Worm (Caenorhabditis elegans): Measurements from ENCODE around the gene srw-102.

Gene srw-102

ce11 chrV:1751449-1751848, 31.4 kb downstream of the srw-102 start, which contains the start of gene srh-199:
TSS of gene srh-199 (minus strand) at chrV:1751549.
- TF ChIP-seq lin-11 (tag; optimal IDR thresholded peaks at IDR 0.05) (no peak), npax-4 (tag; optimal IDR thresholded peaks at IDR 0.05) (no peak), pqm-1 (tag; optimal IDR thresholded peaks at IDR 0.05) (no peak), K09A11.1 (tag; optimal IDR thresholded peaks at IDR 0.05; ENCODE audit: insufficient read depth) (no peak), ceh-18 (tag; optimal IDR thresholded peaks at IDR 0.05) (no peak), ama-1 (optimal IDR thresholded peaks at IDR 0.05) (no peak), ceh-31 (tag; optimal IDR thresholded peaks at IDR 0.05) (no peak)

- TF ChIP-seq elt-4 (tag; optimal IDR thresholded peaks at IDR 0.05) (no peak), fax-1 (tag; optimal IDR thresholded peaks at IDR 0.05) (no peak), ceh-9 (tag; optimal IDR thresholded peaks at IDR 0.05) (no peak), unc-86 (tag; optimal IDR thresholded peaks at IDR 0.05) (no peak), ceh-31 (tag; optimal IDR thresholded peaks at IDR 0.05) (no peak), eyg-1 (tag; optimal IDR thresholded peaks at IDR 0.05) (no peak), sox-4 (tag; optimal IDR thresholded peaks at IDR 0.05) (no peak), T23F11.4 (GFP tag; optimal IDR thresholded peaks at IDR 0.05) (no peak), hlh-6 (tag; optimal IDR thresholded peaks at IDR 0.05) (no peak), K09A11.1 (tag; optimal IDR thresholded peaks at IDR 0.05; ENCODE audit: insufficient read depth) (no peak), tbx-2 (tag; optimal IDR thresholded peaks at IDR 0.05) (no peak), C08G9.2 (tag; optimal IDR thresholded peaks at IDR 0.05) (no peak), ceh-6 (GFP tag; optimal IDR thresholded peaks at IDR 0.05) (no peak)
These were observed 32.5 kb downstream of the srw-102 start, which contains the start of gene ZK697.1 for ce11 chrV:1752496-1752895. TSS of gene ZK697.1 (plus strand) at chrV:1752796.

ce11 chrV:1755589-1755988, 35.6 kb downstream of the srw-102 start, which contains the start of gene ZK697.14:
TSS of gene ZK697.14 (minus strand) at chrV:1755689.
- TF ChIP-seq pqm-1 (tag; optimal IDR thresholded peaks at IDR 0.05): no peak
- TF ChIP-seq ama-1 (optimal IDR thresholded peaks at IDR 0.05): no peak
- no peak for TF ChIP-seq npax-4 (tag; optimal IDR thresholded peaks at IDR 0.05)
- no peak for TF ChIP-seq Y22D7AL.16 (tag; optimal IDR thresholded peaks at IDR 0.05)
- no peak for TF ChIP-seq fkh-6 (tag; optimal IDR thresholded peaks at IDR 0.05)
- no peak for TF ChIP-seq syd-9 (tag; optimal IDR thresholded peaks at IDR 0.05)
- TF ChIP-seq hlh-13 (GFP tag; optimal IDR thresholded peaks at IDR 0.05): no peak
- TF ChIP-seq pag-3 (tag; optimal IDR thresholded peaks at IDR 0.05; ENCODE audit: borderline replicate concordance): no peak
- no peak for TF ChIP-seq lim-6 (tag; optimal IDR thresholded peaks at IDR 0.05)
- TF ChIP-seq lin-11 (tag; optimal IDR thresholded peaks at IDR 0.05): no peak
- TF ChIP-seq unc-86 (tag; optimal IDR thresholded peaks at IDR 0.05): no peak
- TF ChIP-seq hlh-30 (tag; optimal IDR thresholded peaks at IDR 0.05; ENCODE audit: insufficient read depth): no peak
- TF ChIP-seq nhr-232 (tag; optimal IDR thresholded peaks at IDR 0.05): no peak
- TF ChIP-seq ceh-9 (tag; optimal IDR thresholded peaks at IDR 0.05): no peak
- no peak for TF ChIP-seq dmd-4 (tag; optimal IDR thresholded peaks at IDR 0.05; ENCODE audit: borderline replicate concordance)
- no peak for TF ChIP-seq K09A11.1 (tag; optimal IDR thresholded peaks at IDR 0.05; ENCODE audit: insufficient read depth)
- no peak for TF ChIP-seq ceh-22 (tag; optimal IDR thresholded peaks at IDR 0.05)

ce11 chrV:1756099-1756498, 36.1 kb downstream of the srw-102 start:
- TF ChIP-seq F13H6.1 (tag; optimal IDR thresholded peaks at IDR 0.05): no peak
- no peak for TF ChIP-seq pha-2 (tag; optimal IDR thresholded peaks at IDR 0.05)
- no peak for TF ChIP-seq C08G9.2 (tag; optimal IDR thresholded peaks at IDR 0.05)
- TF ChIP-seq ahr-1 (tag; optimal IDR thresholded peaks at IDR 0.05): no peak
- no peak for TF ChIP-seq fax-1 (tag; optimal IDR thresholded peaks at IDR 0.05)
- TF ChIP-seq pqm-1 (tag; optimal IDR thresholded peaks at IDR 0.05): no peak
- no peak for TF ChIP-seq ceh-24 (tag; optimal IDR thresholded peaks at IDR 0.05)
- no peak for TF ChIP-seq ztf-16 (tag; optimal IDR thresholded peaks at IDR 0.05)
- TF ChIP-seq lin-11 (tag; optimal IDR thresholded peaks at IDR 0.05): no peak
- TF ChIP-seq fkh-10 (GFP tag; optimal IDR thresholded peaks at IDR 0.05): no peak
- TF ChIP-seq hlh-8 (tag; optimal IDR thresholded peaks at IDR 0.05): no peak
- TF ChIP-seq ceh-9 (tag; optimal IDR thresholded peaks at IDR 0.05): no peak
- no peak for TF ChIP-seq hlh-15 (tag; optimal IDR thresholded peaks at IDR 0.05)
- TF ChIP-seq hlh-13 (GFP tag; optimal IDR thresholded peaks at IDR 0.05): no peak
- TF ChIP-seq T23F11.4 (GFP tag; optimal IDR thresholded peaks at IDR 0.05): no peak
- TF ChIP-seq hlh-30 (tag; optimal IDR thresholded peaks at IDR 0.05; ENCODE audit: insufficient read depth): no peak
- no peak for TF ChIP-seq rnt-1 (tag; optimal IDR thresholded peaks at IDR 0.05)
- TF ChIP-seq nhr-11 (tag; optimal IDR thresholded peaks at IDR 0.05): no peak
- TF ChIP-seq ceh-31 (tag; optimal IDR thresholded peaks at IDR 0.05): no peak
